Worm (Caenorhabditis elegans): ENCODE data around the gene R05F9.7.

R05F9.7 gene

DNA sequence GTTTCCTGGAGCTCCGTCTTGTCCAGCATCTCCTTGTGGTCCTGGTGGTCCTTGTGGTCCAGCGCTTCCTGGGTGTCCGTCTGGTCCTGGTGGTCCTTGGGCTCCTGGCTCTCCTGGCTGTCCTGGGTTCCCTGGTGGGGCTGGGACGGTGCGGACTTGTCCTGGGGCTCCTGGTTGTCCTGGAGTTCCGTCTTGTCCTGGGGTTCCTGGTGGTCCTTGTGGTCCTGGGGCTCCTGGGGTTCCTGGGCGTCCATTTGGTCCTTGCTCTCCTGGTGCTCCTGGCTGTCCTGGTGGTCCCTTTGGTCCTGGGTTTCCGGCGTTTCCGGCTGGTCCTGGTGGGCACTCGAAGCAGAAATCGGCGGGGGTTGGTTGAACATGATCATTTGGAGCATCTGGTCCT is 19.3 kb upstream of the R05F9.7 start:
- 0 out of 2 replicates have a peak, but pooled peaks have one; percentile 7 for TF ChIP-seq egl-44 (GFP tag; IDR thresholded peaks at IDR 0.05)
- 0 out of 2 replicates have a peak, but pooled peaks have one; percentile 11 for TF ChIP-seq ceh-58 (GFP tag; IDR thresholded peaks at IDR 0.05)
- TF ChIP-seq dox-1 (GFP tag; IDR thresholded peaks at IDR 0.05): 0 out of 2 replicates have a peak, but pooled peaks have one; percentile 33
- TF ChIP-seq zfh-2 (GFP tag; conservative IDR thresholded peaks at IDR 0.05): peak; percentile 77
- TF ChIP-seq egrh-3 (GFP tag; IDR thresholded peaks at IDR 0.05): peak; percentile 91

ce11 chrII:4867476-4867875 is 18.6 kb upstream of the R05F9.7 start, which contains the start of gene col-17:
TSS of gene col-17 (minus strand) at chrII:4867576.
- no peak for TF ChIP-seq repo-1 (tag; optimal IDR thresholded peaks at IDR 0.05)
- no peak for TF ChIP-seq ztf-6 (GFP tag; IDR thresholded peaks at IDR 0.05)
- TF ChIP-seq efl-1 (GFP tag; optimal IDR thresholded peaks at IDR 0.05): no peak
- TF ChIP-seq Y79H2A.3 (GFP tag; conservative IDR thresholded peaks at IDR 0.05): no peak

- peak; percentile 89 for TF ChIP-seq egrh-3 (GFP tag; IDR thresholded peaks at IDR 0.05)
- TF ChIP-seq mes-4 (tag; optimal IDR thresholded peaks at IDR 0.05): no peak
- TF ChIP-seq K11D2.4 (GFP tag; IDR thresholded peaks at IDR 0.05): 0 out of 2 replicates have a peak, but pooled peaks have one; percentile 46
- TF ChIP-seq F57A8.1 (GFP tag; optimal IDR thresholded peaks at IDR 0.05): no peak
- TF ChIP-seq dpl-1 (GFP tag; optimal IDR thresholded peaks at IDR 0.05): no peak
- no peak for TF ChIP-seq rcor-1 (GFP tag; IDR thresholded peaks at IDR 0.05)
- peak; percentile 1 for TF ChIP-seq ztf-26 (tag; optimal IDR thresholded peaks at IDR 0.05)
- TF ChIP-seq hsf-1 (GFP tag; IDR thresholded peaks at IDR 0.05): no peak
- TF ChIP-seq madf-10 (tag; optimal IDR thresholded peaks at IDR 0.05): no peak
- no peak for TF ChIP-seq egl-18 (GFP tag; IDR thresholded peaks at IDR 0.05)
- TF ChIP-seq hrde-1 (tag; optimal IDR thresholded peaks at IDR 0.05; ENCODE audit: borderline replicate concordance): no peak
- no peak for TF ChIP-seq ceh-27 (GFP tag; optimal IDR thresholded peaks at IDR 0.05)
- TF ChIP-seq sea-2 (GFP tag; IDR thresholded peaks at IDR 0.05): no peak
- TF ChIP-seq B0019.2 (GFP tag; conservative IDR thresholded peaks at IDR 0.05): no peak
- no peak for TF ChIP-seq lir-1 (GFP tag; conservative IDR thresholded peaks at IDR 0.05)
- TF ChIP-seq gei-17 (GFP tag; optimal IDR thresholded peaks at IDR 0.05): no peak
- no peak for TF ChIP-seq attf-5 (GFP tag; optimal IDR thresholded peaks at IDR 0.05)
- no peak for TF ChIP-seq Y79H2A.3 (GFP tag; conservative IDR thresholded peaks at IDR 0.05)
- no peak for TF ChIP-seq lin-40 (tag; optimal IDR thresholded peaks at IDR 0.05)
- TF ChIP-seq him-1 (tag; optimal IDR thresholded peaks at IDR 0.05): no peak
- no peak for TF ChIP-seq rpc-1 (optimal IDR thresholded peaks at IDR 0.05)
- no peak for TF ChIP-seq rpc-1 (tag; optimal IDR thresholded peaks at IDR 0.05)
- no peak for TF ChIP-seq B0035.1 (tag; optimal IDR thresholded peaks at IDR 0.05)
- no peak for TF ChIP-seq nhr-90 (tag; optimal IDR thresholded peaks at IDR 0.05)
- TF ChIP-seq Y53F4B.3 (GFP tag; IDR thresholded peaks at IDR 0.05): no peak
- TF ChIP-seq hlh-26 (GFP tag; conservative IDR thresholded peaks at IDR 0.05): 0 out of 2 replicates have a peak, but pooled peaks have one; percentile 11
- no peak for TF ChIP-seq madf-3 (GFP tag; IDR thresholded peaks at IDR 0.05)
- TF ChIP-seq K12H6.12 (tag; optimal IDR thresholded peaks at IDR 0.05): no peak
- TF ChIP-seq F33H1.4 (GFP tag; IDR thresholded peaks at IDR 0.05): no peak
- TF ChIP-seq lin-54 (GFP tag; optimal IDR thresholded peaks at IDR 0.05): no peak
- TF ChIP-seq ccch-3 (GFP tag; optimal IDR thresholded peaks at IDR 0.05): no peak
- no peak for TF ChIP-seq efl-1 (GFP tag; optimal IDR thresholded peaks at IDR 0.05)
- no peak for TF ChIP-seq hmg-1.2 (GFP tag; IDR thresholded peaks at IDR 0.05)
- 0 out of 2 replicates have a peak, but pooled peaks have one; percentile 32 for TF ChIP-seq lin-26 (GFP tag; IDR thresholded peaks at IDR 0.05)
- TF ChIP-seq zfh-2 (GFP tag; conservative IDR thresholded peaks at IDR 0.05): peak; percentile 93
- TF ChIP-seq nfya-1 (tag; optimal IDR thresholded peaks at IDR 0.05; ENCODE audit: borderline replicate concordance, insufficient read depth): no peak
- no peak for TF ChIP-seq tbp1 (GFP tag; optimal IDR thresholded peaks at IDR 0.05)
Observed at ce11 chrII:4869793-4870343, 16.2 kb upstream of the R05F9.7 start.

Measured in whole organism, young adult.